Worm (Caenorhabditis elegans): ENCODE measurements around the gene F41C6.7.

F41C6.7 gene

DNA sequence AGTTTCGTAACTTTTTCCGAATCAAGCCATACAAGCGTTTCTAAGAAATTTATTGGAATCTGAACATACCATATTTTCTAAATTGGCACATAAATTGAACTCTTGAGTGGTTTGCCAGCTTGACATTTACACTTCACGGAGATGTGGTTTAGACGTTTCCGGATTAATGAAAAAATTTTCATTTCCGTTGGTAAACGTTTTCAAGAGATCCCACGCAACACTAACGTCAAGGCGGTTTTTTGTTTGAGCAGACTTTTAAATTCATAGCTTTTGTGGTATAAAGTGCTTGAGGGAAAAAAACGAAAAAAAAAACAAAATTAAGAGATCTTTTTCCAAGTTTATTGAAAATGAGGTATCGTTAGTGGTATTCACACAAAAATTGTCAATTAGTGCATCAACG, 49.9 kb downstream of the F41C6.7 start, which contains the start of gene F41B4.2:
Gene F41B4.2, minus strand, starts transcription at position 101 of the 400 bp plus-strand sequence.
- no peak for TF ChIP-seq ceh-83 (GFP tag; optimal IDR thresholded peaks at IDR 0.05)
- no peak for TF ChIP-seq nhr-2 (tag; optimal IDR thresholded peaks at IDR 0.05)
- TF ChIP-seq ham-2 (GFP tag; optimal IDR thresholded peaks at IDR 0.05) = no peak
- TF ChIP-seq drap-1 (GFP tag; optimal IDR thresholded peaks at IDR 0.05) = no peak
- TF ChIP-seq lin-32 (GFP tag; optimal IDR thresholded peaks at IDR 0.05) = no peak
- TF ChIP-seq zip-8 (tag; optimal IDR thresholded peaks at IDR 0.05) = no peak
- TF ChIP-seq lin-13 (tag; optimal IDR thresholded peaks at IDR 0.05) = no peak
- TF ChIP-seq flh-1 (GFP tag; optimal IDR thresholded peaks at IDR 0.05) = no peak
- no peak for TF ChIP-seq mab-5 (tag; optimal IDR thresholded peaks at IDR 0.05)
- no peak for TF ChIP-seq blmp-1 (tag; optimal IDR thresholded peaks at IDR 0.05)

Data from whole organism, mixed stage, embryonic.